Fruit fly (Drosophila melanogaster) whole organism, embryonic: ENCODE results near the gene Elba1.

Source experiments
- BtbVII ChIP-seq: fragments of 200-800 bp; sonication (Bioruptor generic); optimal IDR thresholded peaks from 3 replicates; lab custom pipeline; 2017; ENCODE audit warnings: missing biosample characterization, mild to moderate bottlenecking, missing genetic modification characterization
- CG14014 ChIP-seq: fragments of 200-800 bp; sonication (Bioruptor generic); IDR thresholded peaks from 2 replicates; pipeline ENCODE4 v1.3.6; 2022; ENCODE audit warnings: missing biosample characterization, missing genetic modification characterization
- CG1647 ChIP-seq: fragments of 200-800 bp; sonication (Bioruptor generic); optimal IDR thresholded peaks from 3 replicates; lab custom pipeline; 2016; ENCODE audit warnings: missing biosample characterization, missing genetic modification characterization
- CG3726 ChIP-seq: fragments of 200-800 bp; sonication (Bioruptor generic); IDR thresholded peaks from 3 replicates; pipeline ENCODE4, ENCODE4 v1.3.6; 2022; ENCODE audit warnings: missing biosample characterization, missing genetic modification characterization
- Doc3 ChIP-seq: fragments of 200-800 bp; sonication (Bioruptor generic); IDR thresholded peaks from 3 replicates; pipeline ENCODE4 v1.3.6; 2022; ENCODE audit warnings: missing biosample characterization, missing genetic modification characterization; ENCODE audit not compliant: partially characterized antibody
- al ChIP-seq: fragments of 200-800 bp; sonication (Bioruptor generic); IDR thresholded peaks from 2 replicates; pipeline ENCODE4 v1.3.6; 2022; ENCODE audit warnings: missing biosample characterization, missing genetic modification characterization
- pzg ChIP-seq: fragments of 200-800 bp; sonication (Bioruptor generic); optimal IDR thresholded peaks from 3 replicates; lab custom pipeline; 2018; ENCODE audit warnings: missing biosample characterization, mild to moderate bottlenecking, missing genetic modification characterization, moderate library complexity

- no peak for TF ChIP-seq al (GFP tag; lab: Robert Waterston, UW)
- TF ChIP-seq BtbVII (GFP tag; lab: Kevin White, UChicago): no peak
- TF ChIP-seq CG3726 (GFP tag; lab: Robert Waterston, UW): no peak
- no peak for TF ChIP-seq CG1647 (GFP tag; lab: Kevin White, UChicago)
- TF ChIP-seq Doc3 (GFP tag; lab: Robert Waterston, UW): no peak
- TF ChIP-seq CG14014 (GFP tag; lab: Robert Waterston, UW): no peak
- TF ChIP-seq pzg: no peak
These were observed 6.3 kb upstream of the Elba1 start, which contains the start of gene CG3251 for dm6 chr2L:4690602-4691001.
